Worm (Caenorhabditis elegans): ENCODE results near the gene dnj-9.

- no peak for TF ChIP-seq fos-1 (tag; optimal IDR thresholded peaks at IDR 0.05)
- no peak for TF ChIP-seq egl-27 (tag; optimal IDR thresholded peaks at IDR 0.05)
- TF ChIP-seq R02D3.7 (tag; optimal IDR thresholded peaks at IDR 0.05) = no peak
- no peak for TF ChIP-seq ztf-4 (tag; optimal IDR thresholded peaks at IDR 0.05)
- no peak for TF ChIP-seq sem-4 (tag; optimal IDR thresholded peaks at IDR 0.05)
- TF ChIP-seq unc-55 (GFP tag; optimal IDR thresholded peaks at IDR 0.05) = no peak
- peak; percentile 40 for TF ChIP-seq nhr-25 (tag; optimal IDR thresholded peaks at IDR 0.05)
- no peak for TF ChIP-seq lsy-2 (tag; optimal IDR thresholded peaks at IDR 0.05)
- TF ChIP-seq ceh-16 (tag; optimal IDR thresholded peaks at IDR 0.05) = no peak
- no peak for TF ChIP-seq sma-9 (GFP tag; optimal IDR thresholded peaks at IDR 0.05)
- TF ChIP-seq sma-9 (tag; optimal IDR thresholded peaks at IDR 0.05) = no peak
- no peak for TF ChIP-seq C34F6.9 (tag; optimal IDR thresholded peaks at IDR 0.05)
- TF ChIP-seq lin-13 (GFP tag; optimal IDR thresholded peaks at IDR 0.05) = no peak
- TF ChIP-seq mdl-1 (tag; optimal IDR thresholded peaks at IDR 0.05) = no peak
Measured at ce11 chrII:4874335-4874861, 22.5 kb downstream of the dnj-9 start, which contains the start of gene F11G11.15.
